Worm (Caenorhabditis elegans) whole organism, midembryonic: ENCODE results near the gene irld-17.

Experiments
- cog-1 ChIP-seq: sonication (generic microtip); optimal IDR thresholded peaks from 2 replicates; lab custom pipeline; 2016; ENCODE audit warnings: missing genetic modification characterization, missing compliant biosample characterization
- ztf-29 ChIP-seq: fragments of 200-800 bp; sonication (Bioruptor generic); IDR thresholded peaks from 2 replicates; pipeline ENCODE4 v1.3.6; 2022; ENCODE audit warnings: missing genetic modification reagents, missing genetic modification characterization, missing compliant biosample characterization

DNA sequence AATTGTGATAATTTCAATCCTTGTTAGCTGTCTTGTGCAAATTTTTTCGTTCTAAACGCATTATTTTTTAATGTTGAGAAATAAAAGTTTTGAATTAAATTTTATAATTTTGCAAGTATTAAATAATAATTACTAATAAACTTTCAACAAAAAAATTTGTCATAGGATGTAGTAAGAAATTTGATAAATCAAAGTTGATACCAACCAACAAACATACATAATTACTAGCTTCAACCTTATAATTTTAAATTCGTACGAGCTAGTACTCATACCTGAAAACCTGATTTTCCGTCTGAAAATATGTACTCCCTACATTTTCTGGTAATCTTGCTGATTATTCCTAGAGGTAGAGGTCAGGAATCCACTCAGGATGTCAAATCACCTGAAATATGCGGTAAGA is 19.2 kb downstream of the irld-17 start, which contains the start of gene irld-44:
- TF ChIP-seq ztf-29 = no peak
- no peak for TF ChIP-seq cog-1
